Fruit fly (Drosophila melanogaster) whole organism, embryonic: ENCODE measurements around the gene Syx8.
A peak's percentile ranks its signal among the peaks of the same experiment; 100 is the strongest.

Source experiments
- Awh ChIP-seq: fragments of 200-800 bp; sonication (Bioruptor generic); IDR thresholded peaks from 2 replicates; pipeline ENCODE4, ENCODE4 v1.3.6; 2022; ENCODE audit warnings: missing biosample characterization, missing genetic modification characterization
- C15 ChIP-seq: fragments of 200-800 bp; sonication (Bioruptor generic); IDR thresholded peaks from 3 replicates; pipeline ENCODE4 v1.3.6; 2022; ENCODE audit warnings: missing biosample characterization, missing genetic modification characterization
- CG10147 ChIP-seq: fragments of 200-800 bp; sonication (Bioruptor generic); optimal IDR thresholded peaks from 2 replicates; lab custom pipeline; 2019; ENCODE audit warnings: missing biosample characterization, mild to moderate bottlenecking, missing genetic modification characterization, moderate library complexity
- CG10209 ChIP-seq: fragments of 200-800 bp; sonication (Bioruptor generic); optimal IDR thresholded peaks from 3 replicates; lab custom pipeline; 2017; ENCODE audit warnings: missing biosample characterization, mild to moderate bottlenecking, missing genetic modification characterization, missing genetic modification reagents
- CG10431 ChIP-seq: fragments of 200-800 bp; sonication (Bioruptor generic); optimal IDR thresholded peaks from 3 replicates; lab custom pipeline; 2018; ENCODE audit warnings: missing biosample characterization, mild to moderate bottlenecking, missing genetic modification characterization
- CG11085 ChIP-seq: fragments of 200-800 bp; sonication (Bioruptor generic); IDR thresholded peaks from 2 replicates; pipeline ENCODE4 v1.3.6; 2022; ENCODE audit warnings: missing biosample characterization, missing genetic modification characterization
- CG11723 ChIP-seq: fragments of 200-800 bp; sonication (Bioruptor generic); optimal IDR thresholded peaks from 2 replicates; lab custom pipeline; 2017; ENCODE audit warnings: missing biosample characterization, mild to moderate bottlenecking, missing genetic modification characterization
- CG12769 ChIP-seq: fragments of 200-800 bp; sonication (Bioruptor generic); optimal IDR thresholded peaks from 2 replicates; lab custom pipeline; 2019; ENCODE audit warnings: missing biosample characterization, mild to moderate bottlenecking, missing genetic modification characterization, moderate library complexity
- CG14050 ChIP-seq: fragments of 200-800 bp; sonication (Bioruptor generic); IDR thresholded peaks from 3 replicates; pipeline ENCODE4 v1.3.6; 2022; ENCODE audit warnings: missing biosample characterization, missing genetic modification characterization
- CG14441 ChIP-seq: fragments of 200-800 bp; sonication (Bioruptor generic); IDR thresholded peaks from 2 replicates; pipeline ENCODE4 v1.3.6; 2022; ENCODE audit warnings: missing biosample characterization, missing genetic modification characterization
- CG15269 ChIP-seq: fragments of 200-800 bp; sonication (Bioruptor generic); optimal IDR thresholded peaks from 2 replicates; lab custom pipeline; 2018; ENCODE audit warnings: missing biosample characterization, mild to moderate bottlenecking, missing genetic modification characterization, moderate library complexity
- CG1603 ChIP-seq: fragments of 200-800 bp; sonication (Bioruptor generic); optimal IDR thresholded peaks from 2 replicates; lab custom pipeline; 2019; ENCODE audit warnings: missing biosample characterization, mild to moderate bottlenecking, missing genetic modification characterization, moderate library complexity
- CG16779 ChIP-seq: fragments of 200-800 bp; sonication (Bioruptor generic); IDR thresholded peaks from 2 replicates; pipeline ENCODE4 v1.3.6; 2022; ENCODE audit warnings: missing biosample characterization, missing genetic modification characterization
- CG16813 ChIP-seq: fragments of 200-800 bp; sonication (Bioruptor generic); IDR thresholded peaks from 3 replicates; pipeline ENCODE4 v1.3.6; 2022; ENCODE audit warnings: missing biosample characterization, missing genetic modification characterization; ENCODE audit not compliant: partially characterized antibody
- CG18599 ChIP-seq: fragments of 200-800 bp; sonication (Bioruptor generic); optimal IDR thresholded peaks from 3 replicates; lab custom pipeline; 2017; ENCODE audit warnings: missing biosample characterization, missing genetic modification characterization, mild to moderate bottlenecking, moderate library complexity, missing genetic modification reagents
- CG2875 ChIP-seq: fragments of 200-800 bp; sonication (Bioruptor generic); optimal IDR thresholded peaks from 2 replicates; lab custom pipeline; 2017; ENCODE audit warnings: missing biosample characterization, mild to moderate bottlenecking, missing genetic modification characterization, missing genetic modification reagents
- CG30020 ChIP-seq: fragments of 200-800 bp; optimal IDR thresholded peaks from 2 replicates; lab custom pipeline; 2019; ENCODE audit warnings: missing biosample characterization, mild to moderate bottlenecking, missing genetic modification characterization, moderate library complexity
- CG31365 ChIP-seq: fragments of 200-800 bp; sonication (Bioruptor generic); optimal IDR thresholded peaks from 2 replicates; lab custom pipeline; 2018; ENCODE audit warnings: missing biosample characterization, mild to moderate bottlenecking, missing genetic modification characterization
- CG31388 ChIP-seq: fragments of 200-800 bp; sonication (Bioruptor generic); optimal IDR thresholded peaks from 2 replicates; lab custom pipeline; 2016; ENCODE audit warnings: missing biosample characterization, missing genetic modification characterization
- CG32532 ChIP-seq: fragments of 200-800 bp; sonication (Bioruptor generic); IDR thresholded peaks from 2 replicates; pipeline ENCODE4 v1.3.6; 2022; ENCODE audit warnings: missing biosample characterization, missing genetic modification characterization
- CG3838 ChIP-seq: fragments of 200-800 bp; sonication (Bioruptor generic); optimal IDR thresholded peaks from 3 replicates; lab custom pipeline; 2016; ENCODE audit warnings: missing biosample characterization, missing genetic modification characterization
- CG4328 ChIP-seq: fragments of 200-800 bp; sonication (Bioruptor generic); optimal IDR thresholded peaks from 3 replicates; lab custom pipeline; 2017; ENCODE audit warnings: missing biosample characterization, missing genetic modification reagents, missing genetic modification characterization
- CG4617 ChIP-seq: fragments of 200-800 bp; sonication (Bioruptor generic); optimal IDR thresholded peaks from 3 replicates; lab custom pipeline; 2016; ENCODE audit warnings: missing biosample characterization, missing genetic modification characterization, borderline replicate concordance
- CG6654 ChIP-seq: fragments of 200-800 bp; sonication (Bioruptor generic); optimal IDR thresholded peaks from 2 replicates; lab custom pipeline; 2017; ENCODE audit warnings: missing biosample characterization, mild to moderate bottlenecking, missing genetic modification characterization
- CG7928 ChIP-seq: fragments of 200-800 bp; sonication (Bioruptor generic); optimal IDR thresholded peaks from 2 replicates; lab custom pipeline; 2017; ENCODE audit warnings: missing biosample characterization, mild to moderate bottlenecking, missing genetic modification characterization
- CG9727 ChIP-seq: fragments of 200-800 bp; sonication (Bioruptor generic); optimal IDR thresholded peaks from 3 replicates; lab custom pipeline; 2017; ENCODE audit warnings: missing biosample characterization, mild to moderate bottlenecking, missing genetic modification characterization
- CG9797 ChIP-seq: fragments of 200-800 bp; sonication (Bioruptor generic); optimal IDR thresholded peaks from 3 replicates; lab custom pipeline; 2018; ENCODE audit warnings: missing biosample characterization, mild to moderate bottlenecking, missing genetic modification characterization
- CG9932 ChIP-seq: fragments of 200-800 bp; sonication (Bioruptor generic); IDR thresholded peaks from 2 replicates; pipeline ENCODE4 v1.3.6; 2022; ENCODE audit warnings: missing biosample characterization, missing genetic modification characterization
- Camta ChIP-seq: fragments of 200-800 bp; sonication (Bioruptor generic); optimal IDR thresholded peaks from 2 replicates; lab custom pipeline; 2016; ENCODE audit warnings: missing biosample characterization, missing genetic modification characterization
- D19A ChIP-seq: fragments of 200-800 bp; optimal IDR thresholded peaks from 3 replicates; lab custom pipeline; 2019; ENCODE audit warnings: missing biosample characterization, mild to moderate bottlenecking, missing genetic modification characterization, moderate library complexity
- Dref ChIP-seq: fragments of 200-800 bp; sonication (Bioruptor generic); IDR thresholded peaks from 2 replicates; pipeline ENCODE4 v1.3.6; 2022; ENCODE audit warnings: missing biosample characterization, missing genetic modification characterization
- Hand ChIP-seq: fragments of 200-800 bp; sonication (Bioruptor generic); optimal IDR thresholded peaks from 2 replicates; lab custom pipeline; 2017; ENCODE audit warnings: mild to moderate bottlenecking, missing biosample characterization, missing genetic modification reagents, missing genetic modification characterization
- Ptx1 ChIP-seq: fragments of 200-800 bp; sonication (Bioruptor generic); IDR thresholded peaks from 2 replicates; pipeline ENCODE4 v1.3.6; 2022; ENCODE audit warnings: missing biosample characterization, missing genetic modification characterization
- Scr ChIP-seq: fragments of 200-800 bp; sonication (Bioruptor generic); IDR thresholded peaks from 2 replicates; pipeline ENCODE4 v1.3.6; 2022; ENCODE audit warnings: missing biosample characterization, missing genetic modification characterization; ENCODE audit not compliant: partially characterized antibody
- Xbp1 ChIP-seq: fragments of 200-800 bp; sonication (Bioruptor generic); optimal IDR thresholded peaks from 3 replicates; lab custom pipeline; 2016; ENCODE audit warnings: missing biosample characterization, mild to moderate bottlenecking, missing genetic modification characterization
- abd-A ChIP-seq: fragments of 200-800 bp; sonication (Bioruptor generic); optimal IDR thresholded peaks from 3 replicates; lab custom pipeline; 2019; ENCODE audit warnings: missing biosample characterization, mild to moderate bottlenecking, missing genetic modification characterization, moderate library complexity
- btn ChIP-seq: fragments of 200-800 bp; sonication (Bioruptor generic); optimal IDR thresholded peaks from 2 replicates; lab custom pipeline; 2016; ENCODE audit warnings: missing biosample characterization, missing genetic modification characterization
- esg ChIP-seq: fragments of 200-800 bp; sonication (Bioruptor generic); conservative IDR thresholded peaks from 2 replicates; pipeline ENCODE4 v1.3.6; 2022; ENCODE audit warnings: missing biosample characterization, missing genetic modification characterization
- gsb ChIP-seq: fragments of 200-800 bp; sonication (Bioruptor generic); IDR thresholded peaks from 2 replicates; pipeline ENCODE4 v1.3.6; 2022; ENCODE audit warnings: missing biosample characterization, missing genetic modification characterization
- jigr1 ChIP-seq: fragments of 200-800 bp; sonication (Bioruptor generic); IDR thresholded peaks from 3 replicates; pipeline ENCODE4 v1.3.6; 2022; ENCODE audit warnings: missing biosample characterization, missing genetic modification characterization
- mam ChIP-seq: fragments of 200-800 bp; sonication (Bioruptor generic); optimal IDR thresholded peaks from 3 replicates; lab custom pipeline; 2016; ENCODE audit warnings: missing biosample characterization, missing genetic modification characterization
- mirr ChIP-seq: fragments of 200-800 bp; sonication (Bioruptor generic); optimal IDR thresholded peaks from 3 replicates; lab custom pipeline; 2018; ENCODE audit warnings: missing biosample characterization, mild to moderate bottlenecking, missing genetic modification characterization
- onecut ChIP-seq: fragments of 200-800 bp; sonication (Bioruptor generic); IDR thresholded peaks from 2 replicates; pipeline ENCODE4 v1.3.6; 2022; ENCODE audit warnings: missing biosample characterization, missing genetic modification characterization
- salm ChIP-seq: fragments of 200-800 bp; sonication (Bioruptor generic); optimal IDR thresholded peaks from 2 replicates; lab custom pipeline; 2018; ENCODE audit warnings: missing biosample characterization, mild to moderate bottlenecking, missing genetic modification characterization
- sd ChIP-seq: fragments of 200-800 bp; sonication (Bioruptor generic); optimal IDR thresholded peaks from 3 replicates; lab custom pipeline; 2018; ENCODE audit warnings: missing biosample characterization, mild to moderate bottlenecking, missing genetic modification characterization, moderate library complexity
- sens ChIP-seq: fragments of 200-800 bp; sonication (Bioruptor generic); peaks from one replicate; lab custom pipeline; 2016; ENCODE audit warnings: missing biosample characterization, missing genetic modification characterization
- slou ChIP-seq: fragments of 200-800 bp; sonication (Bioruptor generic); optimal IDR thresholded peaks from 3 replicates; lab custom pipeline; 2016; ENCODE audit warnings: missing biosample characterization, missing genetic modification characterization
- sug ChIP-seq: fragments of 200-800 bp; optimal IDR thresholded peaks from 2 replicates; lab custom pipeline; 2019; ENCODE audit warnings: missing biosample characterization, mild to moderate bottlenecking, missing genetic modification characterization, moderate library complexity
- vvl ChIP-seq: fragments of 200-800 bp; sonication (Bioruptor generic); IDR thresholded peaks from 2 replicates; pipeline ENCODE4 v1.3.6; 2022; ENCODE audit warnings: missing biosample characterization, missing genetic modification characterization
- z ChIP-seq: fragments of 200-800 bp; sonication (Bioruptor generic); IDR thresholded peaks from 3 replicates; pipeline ENCODE4 v1.3.6; 2022; ENCODE audit warnings: missing biosample characterization, missing genetic modification characterization

Gene Syx8

DNA sequence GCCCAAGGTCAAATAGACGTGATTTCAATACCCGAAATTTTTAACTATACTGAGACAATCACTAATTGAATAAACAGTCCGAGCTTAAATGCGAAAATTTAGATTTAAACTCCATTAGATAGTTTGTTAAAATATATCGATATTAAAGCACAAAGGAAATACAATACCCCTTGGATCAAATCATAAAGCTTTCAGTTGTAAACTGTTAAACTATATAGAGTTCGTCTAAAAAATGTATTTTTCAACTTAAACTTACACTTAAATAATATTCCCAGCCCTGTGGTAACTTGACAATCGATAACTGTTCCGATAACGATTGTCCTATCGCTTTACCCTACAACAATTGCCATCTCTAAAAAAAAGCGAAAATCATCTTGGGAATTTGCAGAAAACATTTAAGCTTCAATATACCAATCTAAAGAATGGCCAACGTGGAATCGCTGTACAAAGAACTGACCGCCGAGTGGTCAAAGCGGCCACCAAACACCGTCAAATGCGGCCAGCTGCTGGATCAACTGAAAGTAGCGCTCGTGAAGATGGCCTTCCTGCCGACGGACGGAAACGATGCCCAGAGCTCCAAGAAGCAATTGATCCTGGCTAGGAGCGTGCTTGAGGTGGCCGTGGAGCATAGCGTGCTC, 4.1 kb downstream of the Syx8 start, which contains the start of gene Rpn12 (continued):
- peak; percentile 35 for TF ChIP-seq Xbp1 (GFP tag; lab: Kevin White, UChicago)
- peak; percentile 85 for TF ChIP-seq Scr (GFP tag; lab: Robert Waterston, UW)
- peak; percentile 62 for TF ChIP-seq mam
- TF ChIP-seq CG32532 (GFP tag; lab: Robert Waterston, UW) = peak; percentile 26; the same call in 1 of the 2 replicates
- no peak for TF ChIP-seq Ptx1 (GFP tag; lab: Robert Waterston, UW)
- no peak for TF ChIP-seq mirr (GFP tag; lab: Kevin White, UChicago)
- peak; percentile 86 for TF ChIP-seq CG7928 (GFP tag; lab: Kevin White, UChicago)
- TF ChIP-seq btn (GFP tag; lab: Kevin White, UChicago) = no peak
- peak; percentile 47 for TF ChIP-seq CG15269 (tag; lab: Kevin White, UChicago)
- TF ChIP-seq sens (GFP tag; lab: Kevin White, UChicago) = peak; percentile 93
- TF ChIP-seq CG18599 = peak; percentile 24
- TF ChIP-seq CG4328 (GFP tag; lab: Kevin White, UChicago) = no peak
- TF ChIP-seq CG9932 (GFP tag; lab: Robert Waterston, UW) = peak; percentile 53; the same call in 1 of the 2 replicates
- peak; percentile 37 for TF ChIP-seq CG30020 (tag; lab: Kevin White, UChicago)
- no peak for TF ChIP-seq C15 (GFP tag; lab: Robert Waterston, UW)
- peak; percentile 15 for TF ChIP-seq D19A
- peak; percentile 50 for TF ChIP-seq CG1603
- TF ChIP-seq gsb = no peak
- no peak for TF ChIP-seq salm
- no peak for TF ChIP-seq CG3838 (GFP tag; lab: Kevin White, UChicago)
- TF ChIP-seq abd-A (tag; lab: Kevin White, UChicago) = no peak
- TF ChIP-seq CG9797 = no peak
- no peak for TF ChIP-seq CG10431 (GFP tag; lab: Kevin White, UChicago)
- no peak for TF ChIP-seq CG31365
- TF ChIP-seq esg (GFP tag; lab: Robert Waterston, UW) = no peak
- TF ChIP-seq CG11723 (GFP tag; lab: Kevin White, UChicago) = no peak
- TF ChIP-seq onecut (GFP tag; lab: Robert Waterston, UW) = no peak
- no peak for TF ChIP-seq z (GFP tag; lab: Robert Waterston, UW)
- TF ChIP-seq CG16813 (GFP tag; lab: Robert Waterston, UW) = peak; percentile 83
- no peak for TF ChIP-seq CG10209
- no peak for TF ChIP-seq CG2875 (GFP tag; lab: Kevin White, UChicago)
- TF ChIP-seq CG10147 = peak; percentile 59
- no peak for TF ChIP-seq CG6654
- TF ChIP-seq CG11085 (GFP tag; lab: Robert Waterston, UW) = no peak
- TF ChIP-seq vvl (GFP tag; lab: Robert Waterston, UW) = peak; percentile 68
- peak; percentile 4 for TF ChIP-seq CG9727 (GFP tag; lab: Kevin White, UChicago)
- no peak for TF ChIP-seq CG14441 (GFP tag; lab: Robert Waterston, UW)
- no peak for TF ChIP-seq CG16779 (GFP tag; lab: Robert Waterston, UW)
- no peak for TF ChIP-seq CG12769
- TF ChIP-seq Hand (GFP tag; lab: Kevin White, UChicago) = no peak
- peak; percentile 88 for TF ChIP-seq Dref
- TF ChIP-seq Awh = no peak
- TF ChIP-seq sd (tag; lab: Kevin White, UChicago) = peak; percentile 7
- TF ChIP-seq CG4617 = peak; percentile 53
- peak; percentile 38 for TF ChIP-seq sug (tag; lab: Kevin White, UChicago)
- no peak; the same call in 2 of the 3 replicates for TF ChIP-seq jigr1 (GFP tag; lab: Robert Waterston, UW)
- TF ChIP-seq Camta (GFP tag; lab: Kevin White, UChicago) = peak; percentile 10
- TF ChIP-seq slou = no peak
- no peak for TF ChIP-seq CG31388 (GFP tag; lab: Kevin White, UChicago)
- TF ChIP-seq CG14050 (GFP tag; lab: Robert Waterston, UW) = no peak
